Fruit fly (Drosophila melanogaster) whole organism, embryonic: ENCODE data around the gene CG13021.

Experiments used
- BtbVII ChIP-seq: fragments of 200-800 bp; sonication (Bioruptor generic); optimal IDR thresholded peaks from 3 replicates; lab custom pipeline; 2017; ENCODE audit warnings: missing biosample characterization, mild to moderate bottlenecking, missing genetic modification characterization
- CG10462 ChIP-seq: fragments of 200-800 bp; sonication (Bioruptor generic); optimal IDR thresholded peaks from 2 replicates; lab custom pipeline; 2016; ENCODE audit warnings: missing biosample characterization, missing genetic modification characterization
- CG10654 ChIP-seq: fragments of 200-800 bp; sonication (Bioruptor generic); optimal IDR thresholded peaks from 2 replicates; lab custom pipeline; 2016; ENCODE audit warnings: missing biosample characterization, missing genetic modification characterization
- CG10959 ChIP-seq: fragments of 200-800 bp; sonication (Bioruptor generic); IDR thresholded peaks from 2 replicates; pipeline ENCODE4 v1.3.6; 2022; ENCODE audit warnings: missing biosample characterization, missing genetic modification characterization
- CG11695 ChIP-seq: fragments of 200-800 bp; sonication (Bioruptor generic); IDR thresholded peaks from 3 replicates; pipeline ENCODE4 v1.3.6; 2022; ENCODE audit warnings: missing biosample characterization, missing genetic modification characterization
- CG11696 ChIP-seq: fragments of 200-800 bp; sonication (Bioruptor generic); IDR thresholded peaks from 2 replicates; pipeline ENCODE4 v1.3.6; 2022; ENCODE audit warnings: missing biosample characterization, missing genetic modification characterization
- CG1832 ChIP-seq: fragments of 200-800 bp; sonication (Bioruptor generic); optimal IDR thresholded peaks from 2 replicates; lab custom pipeline; 2017; ENCODE audit warnings: missing biosample characterization, mild to moderate bottlenecking, missing genetic modification characterization, inconsistent platforms
- CG18476 ChIP-seq: fragments of 200-800 bp; sonication (Bioruptor generic); optimal IDR thresholded peaks from 2 replicates; lab custom pipeline; 2016; ENCODE audit warnings: missing biosample characterization, mild to moderate bottlenecking, missing genetic modification characterization
- CG2678 ChIP-seq: fragments of 200-800 bp; sonication (Bioruptor generic); optimal IDR thresholded peaks from 3 replicates; lab custom pipeline; 2019; ENCODE audit warnings: missing biosample characterization, mild to moderate bottlenecking, missing genetic modification characterization, moderate library complexity
- CG31441 ChIP-seq: fragments of 200-800 bp; sonication (Bioruptor generic); IDR thresholded peaks from 2 replicates; pipeline ENCODE4 v1.3.6; 2022; ENCODE audit warnings: missing biosample characterization, missing genetic modification characterization
- CG32532 ChIP-seq: fragments of 200-800 bp; sonication (Bioruptor generic); IDR thresholded peaks from 2 replicates; pipeline ENCODE4 v1.3.6; 2022; ENCODE audit warnings: missing biosample characterization, missing genetic modification characterization
- CG4328 ChIP-seq: fragments of 200-800 bp; sonication (Bioruptor generic); optimal IDR thresholded peaks from 3 replicates; lab custom pipeline; 2017; ENCODE audit warnings: missing biosample characterization, missing genetic modification reagents, missing genetic modification characterization
- CG6175 ChIP-seq: fragments of 200-800 bp; sonication (Bioruptor generic); IDR thresholded peaks from 3 replicates; pipeline ENCODE4 v1.3.6; 2022; ENCODE audit warnings: missing biosample characterization, missing genetic modification characterization
- CG8359 ChIP-seq: fragments of 200-800 bp; sonication (Bioruptor generic); optimal IDR thresholded peaks from 2 replicates; lab custom pipeline; 2017; ENCODE audit warnings: missing biosample characterization, mild to moderate bottlenecking, missing genetic modification characterization, borderline replicate concordance
- CG8388 ChIP-seq: fragments of 200-800 bp; sonication (Bioruptor generic); optimal IDR thresholded peaks from 2 replicates; lab custom pipeline; 2019; ENCODE audit warnings: missing biosample characterization, mild to moderate bottlenecking, missing genetic modification characterization, moderate library complexity
- CG9215 ChIP-seq: fragments of 200-800 bp; sonication (Bioruptor generic); IDR thresholded peaks from 2 replicates; pipeline ENCODE4 v1.3.6; 2022; ENCODE audit warnings: missing biosample characterization, missing genetic modification characterization
- CG9437 ChIP-seq: fragments of 200-800 bp; sonication (Bioruptor generic); optimal IDR thresholded peaks from 2 replicates; lab custom pipeline; 2018; ENCODE audit warnings: missing biosample characterization, mild to moderate bottlenecking, missing genetic modification characterization
- CkIIα-i1 ChIP-seq: fragments of 200-800 bp; sonication (Bioruptor generic); IDR thresholded peaks from 2 replicates; pipeline ENCODE4 v1.3.6; 2022; ENCODE audit warnings: missing biosample characterization, missing genetic modification characterization
- CrebB ChIP-seq: fragments of 200-800 bp; sonication (Bioruptor generic); optimal IDR thresholded peaks from 3 replicates; lab custom pipeline; 2018; ENCODE audit warnings: missing biosample characterization, mild to moderate bottlenecking, missing genetic modification characterization
- D ChIP-seq, 2 experiments: fragments of 200-800 bp in 1 of 2; fragments of >200 bp in 1 of 2; sonication (Bioruptor generic) in 1 of 2; optimal IDR thresholded peaks; 2 replicates in 1 of 2; 3 replicates in 1 of 2; lab custom pipeline; 2017; ENCODE audit warnings: mild to moderate bottlenecking in 1 of 2, missing biosample characterization in 1 of 2, missing genetic modification characterization in 1 of 2, missing genetic modification reagents in 1 of 2
- Dek ChIP-seq: fragments of 200-800 bp; sonication (Bioruptor generic); optimal IDR thresholded peaks from 3 replicates; lab custom pipeline; 2019; ENCODE audit warnings: missing biosample characterization, mild to moderate bottlenecking, missing genetic modification characterization, moderate library complexity
- Dip2 ChIP-seq: fragments of 200-800 bp; sonication (Bioruptor generic); IDR thresholded peaks from 2 replicates; pipeline ENCODE4 v1.3.6; 2022; ENCODE audit warnings: missing biosample characterization, missing genetic modification characterization
- Dll ChIP-seq: fragments of 200-800 bp; sonication (Bioruptor generic); IDR thresholded peaks from 4 replicates; pipeline ENCODE4 v1.3.6; 2022; ENCODE audit warnings: missing biosample characterization, missing genetic modification characterization; ENCODE audit not compliant: partially characterized antibody
- H2.0 ChIP-seq: fragments of 200-800 bp; sonication (Bioruptor generic); IDR thresholded peaks from 2 replicates; pipeline ENCODE4 v1.3.6; 2022; ENCODE audit warnings: missing biosample characterization, missing genetic modification characterization
- Hand ChIP-seq: fragments of 200-800 bp; sonication (Bioruptor generic); optimal IDR thresholded peaks from 2 replicates; lab custom pipeline; 2017; ENCODE audit warnings: mild to moderate bottlenecking, missing biosample characterization, missing genetic modification reagents, missing genetic modification characterization
- Mes4 ChIP-seq: fragments of 200-800 bp; sonication (Bioruptor generic); optimal IDR thresholded peaks from 2 replicates; lab custom pipeline; 2016; ENCODE audit warnings: missing biosample characterization, missing genetic modification characterization
- Myb ChIP-seq: fragments of 200-800 bp; sonication (Bioruptor generic); optimal IDR thresholded peaks from 2 replicates; lab custom pipeline; 2016; ENCODE audit warnings: missing biosample characterization, missing genetic modification characterization
- ab ChIP-seq: fragments of 200-800 bp; sonication (Bioruptor generic); optimal IDR thresholded peaks from 2 replicates; lab custom pipeline; 2016; ENCODE audit warnings: missing biosample characterization, missing genetic modification characterization
- bowl ChIP-seq: fragments of 200-800 bp; sonication (Bioruptor generic); IDR thresholded peaks from 2 replicates; pipeline ENCODE4 v1.3.6; 2022; ENCODE audit warnings: missing biosample characterization, missing genetic modification characterization
- chif ChIP-seq, 2 experiments: fragments of 200-800 bp; sonication (Bioruptor generic); optimal IDR thresholded peaks; 3 replicates each; lab custom pipeline; 2016; ENCODE audit warnings: missing biosample characterization in 2 of 2, missing genetic modification characterization in 2 of 2
- chn ChIP-seq: fragments of 200-800 bp; sonication (Bioruptor generic); optimal IDR thresholded peaks from 2 replicates; lab custom pipeline; 2016; ENCODE audit warnings: missing biosample characterization, missing genetic modification characterization
- ci ChIP-seq: fragments of 200-800 bp; sonication (Bioruptor generic); IDR thresholded peaks from 3 replicates; pipeline ENCODE4 v1.3.6; 2022; ENCODE audit warnings: missing biosample characterization, missing genetic modification characterization
- ham ChIP-seq: fragments of 200-800 bp; sonication (Bioruptor generic); IDR thresholded peaks from 2 replicates; pipeline ENCODE4 v1.3.6; 2022; ENCODE audit warnings: missing biosample characterization, missing genetic modification characterization
- hkb ChIP-seq, 2 experiments: fragments of 200-800 bp in 1 of 2; fragments of >200 bp in 1 of 2; sonication (Bioruptor generic) in 1 of 2; IDR thresholded peaks in 1 of 2; optimal IDR thresholded peaks in 1 of 2; 2 replicates each; pipeline versions ENCODE4 v1.3.6 to Lab custom; 2017 to 2022; ENCODE audit warnings: missing biosample characterization in 1 of 2, missing genetic modification characterization in 1 of 2
- jigr1 ChIP-seq: fragments of 200-800 bp; sonication (Bioruptor generic); IDR thresholded peaks from 3 replicates; pipeline ENCODE4 v1.3.6; 2022; ENCODE audit warnings: missing biosample characterization, missing genetic modification characterization
- kah ChIP-seq: fragments of 200-800 bp; sonication (Bioruptor generic); optimal IDR thresholded peaks from 2 replicates; lab custom pipeline; 2018; ENCODE audit warnings: missing biosample characterization, mild to moderate bottlenecking, missing genetic modification characterization
- nerfin-1 ChIP-seq: fragments of 200-800 bp; sonication (Bioruptor generic); optimal IDR thresholded peaks from 3 replicates; lab custom pipeline; 2019; ENCODE audit warnings: missing biosample characterization, mild to moderate bottlenecking, missing genetic modification characterization, moderate library complexity
- pb ChIP-seq: fragments of 200-800 bp; sonication (Bioruptor generic); optimal IDR thresholded peaks from 3 replicates; lab custom pipeline; 2016; ENCODE audit warnings: missing biosample characterization, missing genetic modification characterization
- sc ChIP-seq, 3 experiments: fragments of >200 bp in 2 of 3; fragments of 200-800 bp in 1 of 3; sonication (Bioruptor generic) in 1 of 3; optimal IDR thresholded peaks; 2 replicates in 2 of 3; 3 replicates in 1 of 3; lab custom pipeline; 2017; ENCODE audit warnings: mild to moderate bottlenecking in 1 of 3, missing biosample characterization in 1 of 3, missing genetic modification characterization in 1 of 3, missing genetic modification reagents in 1 of 3
- sd ChIP-seq: fragments of 200-800 bp; sonication (Bioruptor generic); optimal IDR thresholded peaks from 3 replicates; lab custom pipeline; 2018; ENCODE audit warnings: missing biosample characterization, mild to moderate bottlenecking, missing genetic modification characterization, moderate library complexity
- sens-2 ChIP-seq: fragments of 200-800 bp; sonication (Bioruptor generic); IDR thresholded peaks from 2 replicates; pipeline ENCODE4 v1.3.6; 2022; ENCODE audit warnings: missing biosample characterization, missing genetic modification characterization
- stc ChIP-seq: fragments of 200-800 bp; sonication (Bioruptor generic); IDR thresholded peaks from 2 replicates; pipeline ENCODE4 v1.3.6; 2022; ENCODE audit warnings: missing biosample characterization, missing genetic modification characterization
- tin ChIP-seq: fragments of 200-800 bp; sonication (Bioruptor generic); optimal IDR thresholded peaks from 3 replicates; lab custom pipeline; 2016; ENCODE audit warnings: missing biosample characterization, missing genetic modification characterization
- tll ChIP-seq, 2 experiments: fragments of 200-800 bp in 1 of 2; fragments of >200 bp in 1 of 2; sonication (Bioruptor generic) in 1 of 2; optimal IDR thresholded peaks; 2 replicates each; lab custom pipeline; 2017 to 2019; ENCODE audit warnings: missing biosample characterization in 2 of 2, missing genetic modification characterization in 2 of 2, mild to moderate bottlenecking in 1 of 2, moderate library complexity in 1 of 2
- tna ChIP-seq: fragments of 200-800 bp; sonication (Bioruptor generic); IDR thresholded peaks from 2 replicates; pipeline ENCODE4 v1.3.6; 2022; ENCODE audit warnings: missing biosample characterization, missing genetic modification characterization; ENCODE audit not compliant: partially characterized antibody
- unpg ChIP-seq: fragments of 200-800 bp; sonication (Bioruptor generic); optimal IDR thresholded peaks from 3 replicates; lab custom pipeline; 2018; ENCODE audit warnings: missing biosample characterization, mild to moderate bottlenecking, missing genetic modification characterization, moderate library complexity
- vvl ChIP-seq: fragments of 200-800 bp; sonication (Bioruptor generic); IDR thresholded peaks from 2 replicates; pipeline ENCODE4 v1.3.6; 2022; ENCODE audit warnings: missing biosample characterization, missing genetic modification characterization
- wek ChIP-seq: fragments of 200-800 bp; sonication (Bioruptor generic); optimal IDR thresholded peaks from 3 replicates; lab custom pipeline; 2018; ENCODE audit warnings: missing biosample characterization, mild to moderate bottlenecking, missing genetic modification characterization, moderate library complexity
- yki ChIP-seq: fragments of >200 bp; optimal IDR thresholded peaks from 3 replicates; lab custom pipeline; 2018
- z ChIP-seq: fragments of 200-800 bp; sonication (Bioruptor generic); IDR thresholded peaks from 3 replicates; pipeline ENCODE4 v1.3.6; 2022; ENCODE audit warnings: missing biosample characterization, missing genetic modification characterization

The CG13021 gene

DNA sequence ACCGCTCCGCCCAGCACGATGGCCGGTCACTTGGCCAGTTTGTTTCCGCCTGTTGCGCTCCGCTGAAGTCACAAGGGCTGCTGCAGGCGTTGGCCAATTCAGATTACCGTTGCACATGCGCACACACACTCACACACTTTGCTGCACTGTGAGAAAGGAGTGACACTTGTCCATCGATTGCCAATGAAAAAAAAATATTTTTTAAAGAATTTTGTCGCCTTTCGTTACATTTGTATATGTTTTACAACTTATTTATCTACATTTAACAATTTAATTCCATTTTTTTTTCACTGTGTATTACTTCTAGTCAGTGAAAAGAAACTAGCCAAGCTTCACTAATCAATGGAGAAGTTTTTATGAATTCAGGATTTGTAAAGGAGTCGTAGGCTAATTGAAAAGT is 38.1 kb upstream of the CG13021 start (continued):
- no peak for TF ChIP-seq wek (GFP tag; lab: Kevin White, UChicago)
- no peak for TF ChIP-seq CG11696 (GFP tag; lab: Robert Waterston, UW)
- TF ChIP-seq ham: no peak
- TF ChIP-seq stc (GFP tag; lab: Robert Waterston, UW): 0 out of 2 replicates have a peak, but pooled peaks have one; percentile 9
- TF ChIP-seq H2.0 (GFP tag; lab: Robert Waterston, UW): peak; percentile 35; the same call in 1 of the 2 replicates
- TF ChIP-seq pb (GFP tag; lab: Kevin White, UChicago): no peak
- TF ChIP-seq hkb (optimal IDR thresholded peaks at IDR 0.05; lab: Kevin White, UChicago): no peak
- TF ChIP-seq hkb (GFP tag; IDR thresholded peaks at IDR 0.05; lab: Robert Waterston, UW): peak; percentile 62
- TF ChIP-seq tin (GFP tag; lab: Kevin White, UChicago): peak; percentile 5
- TF ChIP-seq tll (GFP tag; optimal IDR thresholded peaks at IDR 0.05; lab: Kevin White, UChicago): no peak
- TF ChIP-seq CG10959 (GFP tag; lab: Robert Waterston, UW): peak; percentile 52; the same call in 1 of the 2 replicates
- TF ChIP-seq CG11695 (GFP tag; lab: Robert Waterston, UW): peak; percentile 45; the same call in 1 of the 3 replicates
- peak; percentile 58; the same call in 1 of the 3 replicates for TF ChIP-seq ci (GFP tag; lab: Robert Waterston, UW)
- no peak for TF ChIP-seq CrebB (tag; lab: Kevin White, UChicago)
- TF ChIP-seq nerfin-1: no peak
- peak; percentile 11 for TF ChIP-seq CG9437
- TF ChIP-seq sens-2 (GFP tag; lab: Robert Waterston, UW): 0 out of 2 replicates have a peak, but pooled peaks have one; percentile 26
- no peak for TF ChIP-seq bowl (GFP tag; lab: Robert Waterston, UW)
- TF ChIP-seq CG32532 (GFP tag; lab: Robert Waterston, UW): no peak; the same call in 1 of the 2 replicates
- TF ChIP-seq sc (optimal IDR thresholded peaks at IDR 0.05; lab: Kevin White, UChicago): no peak
- peak; percentile 50 for TF ChIP-seq sc (GFP tag; optimal IDR thresholded peaks at IDR 0.05; lab: Kevin White, UChicago)
- peak; percentile 4 for TF ChIP-seq CG8359 (GFP tag; lab: Kevin White, UChicago)
- TF ChIP-seq CG10462 (GFP tag; lab: Kevin White, UChicago): no peak
- TF ChIP-seq chn (GFP tag; lab: Kevin White, UChicago): peak; percentile 35
- 0 out of 2 replicates have a peak, but pooled peaks have one; percentile 24 for TF ChIP-seq vvl (GFP tag; lab: Robert Waterston, UW)
- peak; percentile 44 for TF ChIP-seq unpg (GFP tag; lab: Kevin White, UChicago)
- TF ChIP-seq Dll: no peak
- no peak for TF ChIP-seq kah (GFP tag; lab: Kevin White, UChicago)
- peak; percentile 52 for TF ChIP-seq CG31441 (GFP tag; lab: Robert Waterston, UW)
- peak; percentile 19 to 50 for TF ChIP-seq chif (GFP tag; optimal IDR thresholded peaks at IDR 0.05; lab: Kevin White, UChicago)
- TF ChIP-seq CkIIα-i1 (GFP tag; lab: Robert Waterston, UW): no peak
- TF ChIP-seq sd (tag; lab: Kevin White, UChicago): no peak
- no peak for TF ChIP-seq Dek (tag; lab: Kevin White, UChicago)
- no peak for TF ChIP-seq jigr1
- TF ChIP-seq Dip2 (GFP tag; lab: Robert Waterston, UW): no peak
- no peak for TF ChIP-seq Hand
- no peak for TF ChIP-seq z
- TF ChIP-seq CG1832: no peak
- TF ChIP-seq CG8388 (GFP tag; lab: Kevin White, UChicago): peak; percentile 38
- TF ChIP-seq CG2678: peak; percentile 51
- no peak for TF ChIP-seq tna
- TF ChIP-seq CG4328 (GFP tag; lab: Kevin White, UChicago): no peak
- no peak for TF ChIP-seq ab
- TF ChIP-seq CG6175 (GFP tag; lab: Robert Waterston, UW): no peak
- TF ChIP-seq BtbVII (GFP tag; lab: Kevin White, UChicago): no peak
- TF ChIP-seq CG10654 (GFP tag; lab: Kevin White, UChicago): peak; percentile 33
- TF ChIP-seq Myb (GFP tag; lab: Kevin White, UChicago): no peak
- no peak for TF ChIP-seq CG9215
- TF ChIP-seq D (optimal IDR thresholded peaks at IDR 0.05; lab: Kevin White, UChicago): no peak
- TF ChIP-seq D (GFP tag; optimal IDR thresholded peaks at IDR 0.05; lab: Kevin White, UChicago): peak; percentile 34
- TF ChIP-seq yki (lab: Kevin White, UChicago): no peak
- TF ChIP-seq Mes4: no peak
- TF ChIP-seq CG18476 (GFP tag; lab: Kevin White, UChicago): no peak
